Worm (Caenorhabditis elegans) whole organism, midembryonic: ENCODE results near the gene srw-42.

Source experiments
- T22C8.4 ChIP-seq: fragments of 200-800 bp; sonication (Bioruptor generic); IDR thresholded peaks from 2 replicates; pipeline ENCODE4 v1.3.6; 2022; ENCODE audit warnings: missing genetic modification characterization, missing compliant biosample characterization
- flt-1 ChIP-seq: fragments of 200-800 bp; sonication (Bioruptor generic); IDR thresholded peaks from 2 replicates; pipeline ENCODE4 v1.3.6; 2022; ENCODE audit warnings: missing genetic modification characterization, missing compliant biosample characterization
- med-1 ChIP-seq: sonication (generic microtip); optimal IDR thresholded peaks from 2 replicates; lab custom pipeline; 2017; ENCODE audit warnings: missing genetic modification characterization, mild to moderate bottlenecking, missing compliant biosample characterization, antibody characterized with exemption, missing genetic modification reagents; ENCODE audit not compliant: insufficient read depth
- ref-1 ChIP-seq: fragments of 200-800 bp; sonication (Bioruptor generic); conservative IDR thresholded peaks from 2 replicates; pipeline ENCODE4 v1.3.6; 2022; ENCODE audit warnings: missing genetic modification reagents, missing genetic modification characterization, missing compliant biosample characterization
- tab-1 ChIP-seq: fragments of 200-800 bp; sonication (Bioruptor generic); IDR thresholded peaks from 2 replicates; pipeline ENCODE4 v1.3.6; 2022; ENCODE audit warnings: missing genetic modification characterization, missing compliant biosample characterization
- ztf-29 ChIP-seq: fragments of 200-800 bp; sonication (Bioruptor generic); IDR thresholded peaks from 2 replicates; pipeline ENCODE4 v1.3.6; 2022; ENCODE audit warnings: missing genetic modification reagents, missing genetic modification characterization, missing compliant biosample characterization

- no peak for TF ChIP-seq ref-1 (GFP tag; lab: Robert Waterston, UW)
- no peak for TF ChIP-seq tab-1
- TF ChIP-seq med-1 (GFP tag; lab: Kevin White, UChicago), result no peak
- TF ChIP-seq flt-1 (GFP tag; lab: Robert Waterston, UW), result no peak
- no peak for TF ChIP-seq ztf-29
- TF ChIP-seq T22C8.4, result no peak
These were observed 25.2 kb downstream of the srw-42 start, which contains the start of gene F14F8.9 for ce11 chrV:16668473-16668872.
